Fruit fly (Drosophila melanogaster): ENCODE data around the gene SppL.

dm6 chr3R:25851224-25851682 lies 30.5 kb upstream of the SppL start, which contains the start of the genes CG14545 and CG5886:
- TF ChIP-seq CTCF (optimal IDR thresholded peaks at IDR 0.05): peak; percentile 91 to 96
- TF ChIP-seq CG8478 (optimal IDR thresholded peaks at IDR 0.05): no peak
